Fruit fly (Drosophila melanogaster) whole organism, wandering third instar larva: ENCODE measurements around the gene CG3769.
A peak's percentile ranks its signal among the peaks of the same experiment; 100 is the strongest.

Source experiments
- Abd-B ChIP-seq: fragments of >200 bp; optimal IDR thresholded peaks from 2 replicates; lab custom pipeline; 2017; ENCODE audit warnings: missing biosample characterization, missing genetic modification characterization
- CG32264 ChIP-seq: fragments of 200-800 bp; sonication (Bioruptor generic); optimal IDR thresholded peaks from 2 replicates; lab custom pipeline; 2016; ENCODE audit warnings: missing biosample characterization, missing genetic modification characterization
- CG9705 ChIP-seq: fragments of 200-800 bp; sonication (Bioruptor generic); optimal IDR thresholded peaks from 2 replicates; lab custom pipeline; 2018; ENCODE audit warnings: missing biosample characterization, mild to moderate bottlenecking, missing genetic modification characterization
- Dfd ChIP-seq: fragments of >200 bp; optimal IDR thresholded peaks from 2 replicates; lab custom pipeline; 2017; ENCODE audit warnings: missing biosample characterization, missing genetic modification characterization
- Dif ChIP-seq: fragments of 200-275, 200-300 bp; sonication (Bioruptor generic); optimal IDR thresholded peaks from 2 replicates; lab custom pipeline; 2018; ENCODE audit warnings: missing biosample characterization, missing genetic modification characterization; ENCODE audit not compliant: partially characterized antibody
- HLH106 ChIP-seq: fragments of 200-800 bp; optimal IDR thresholded peaks from 3 replicates; lab custom pipeline; 2019; ENCODE audit warnings: missing biosample characterization, mild to moderate bottlenecking, missing genetic modification characterization, moderate library complexity
- Hnf4 ChIP-seq: fragments of 200-800 bp; sonication (Bioruptor generic); optimal IDR thresholded peaks from 2 replicates; lab custom pipeline; 2016; ENCODE audit warnings: missing biosample characterization, mild to moderate bottlenecking, missing genetic modification characterization
- Hr78 ChIP-seq: fragments of >200 bp; optimal IDR thresholded peaks from 2 replicates; lab custom pipeline; 2017; ENCODE audit warnings: missing biosample characterization, missing genetic modification characterization
- Hr83 ChIP-seq: fragments of 200-300 bp; sonication (Bioruptor generic); optimal IDR thresholded peaks from 2 replicates; lab custom pipeline; 2016; ENCODE audit warnings: missing biosample characterization, mild to moderate bottlenecking, missing genetic modification characterization, moderate library complexity; ENCODE audit not compliant: poor library complexity, severe bottlenecking
- Jra ChIP-seq: sonication (Bioruptor generic); optimal IDR thresholded peaks from 2 replicates; lab custom pipeline; 2016; ENCODE audit warnings: missing biosample characterization, missing genetic modification characterization
- Mio ChIP-seq: sonication (Bioruptor generic); optimal IDR thresholded peaks from 2 replicates; lab custom pipeline; 2016; ENCODE audit warnings: missing biosample characterization, missing genetic modification characterization
- Myc ChIP-seq: fragments of >200 bp; optimal IDR thresholded peaks from 2 replicates; lab custom pipeline; 2017
- N ChIP-seq: fragments of >200 bp; optimal IDR thresholded peaks from 2 replicates; lab custom pipeline; 2018; ENCODE audit warnings: missing biosample characterization, missing external identifiers, missing genetic modification characterization
- OdsH ChIP-seq: fragments of 200-800 bp; sonication (Bioruptor generic); optimal IDR thresholded peaks from 2 replicates; lab custom pipeline; 2016; ENCODE audit warnings: missing biosample characterization, mild to moderate bottlenecking, missing genetic modification characterization
- Rel ChIP-seq, 2 experiments: fragments of 200-800 bp; sonication (Bioruptor generic) in 1 of 2; optimal IDR thresholded peaks; 2 replicates in 1 of 2; 3 replicates in 1 of 2; lab custom pipeline; 2016 to 2019; ENCODE audit warnings: mild to moderate bottlenecking in 2 of 2, missing biosample characterization in 2 of 2, missing genetic modification characterization in 2 of 2, moderate library complexity in 1 of 2
- Sp1 ChIP-seq: fragments of 200-800 bp; sonication (Bioruptor generic); optimal IDR thresholded peaks from 3 replicates; lab custom pipeline; 2019; ENCODE audit warnings: missing biosample characterization, mild to moderate bottlenecking, missing genetic modification characterization, moderate library complexity
- Vsx2 ChIP-seq: fragments of 200-300, 225-300 bp; sonication (Bioruptor generic); optimal IDR thresholded peaks from 2 replicates; lab custom pipeline; 2018; ENCODE audit warnings: missing biosample characterization, missing genetic modification characterization; ENCODE audit not compliant: partially characterized antibody
- br ChIP-seq: fragments of 200-800 bp; sonication (Bioruptor generic); optimal IDR thresholded peaks from 2 replicates; lab custom pipeline; 2016; ENCODE audit warnings: missing biosample characterization, missing genetic modification characterization
- brk ChIP-seq: fragments of 200-800 bp; sonication (Bioruptor generic); optimal IDR thresholded peaks from 2 replicates; lab custom pipeline; 2016; ENCODE audit warnings: missing biosample characterization, mild to moderate bottlenecking, missing genetic modification characterization
- dl ChIP-seq, 2 experiments: fragments of 175-275, 200-275 bp in 1 of 2; fragments of 200-275 bp in 1 of 2; sonication (Bioruptor generic); optimal IDR thresholded peaks; lab custom pipeline; 2018; ENCODE audit warnings: mild to moderate bottlenecking in 2 of 2, missing biosample characterization in 2 of 2, missing genetic modification characterization in 2 of 2, moderate library complexity in 2 of 2; ENCODE audit not compliant: partially characterized antibody in 2 of 2, insufficient read depth in 1 of 2
- dsf ChIP-seq: sonication (Bioruptor generic); optimal IDR thresholded peaks from 2 replicates; lab custom pipeline; 2016; ENCODE audit warnings: missing biosample characterization, missing genetic modification characterization, borderline replicate concordance
- ey ChIP-seq: fragments of 200-800 bp; sonication (Bioruptor generic); optimal IDR thresholded peaks from 2 replicates; lab custom pipeline; 2016; ENCODE audit warnings: missing biosample characterization, missing genetic modification characterization
- fru ChIP-seq: fragments of 200-800 bp; sonication (Bioruptor generic); optimal IDR thresholded peaks from 3 replicates; lab custom pipeline; 2016; ENCODE audit warnings: missing biosample characterization, mild to moderate bottlenecking, missing genetic modification characterization
- h ChIP-seq: fragments of 200-800 bp; sonication (Bioruptor generic); optimal IDR thresholded peaks from 3 replicates; lab custom pipeline; 2016; ENCODE audit warnings: missing biosample characterization, mild to moderate bottlenecking, missing genetic modification characterization
- jim ChIP-seq: fragments of 175-275, 200-325 bp; sonication (Bioruptor generic); optimal IDR thresholded peaks from 2 replicates; lab custom pipeline; 2016; ENCODE audit warnings: missing biosample characterization, mild to moderate bottlenecking, missing genetic modification characterization
- lola ChIP-seq: fragments of >200 bp; optimal IDR thresholded peaks from 2 replicates; lab custom pipeline; 2017; ENCODE audit warnings: missing biosample characterization, missing genetic modification characterization
- pan ChIP-seq: fragments of >200 bp; optimal IDR thresholded peaks from 2 replicates; lab custom pipeline; 2017
- psq ChIP-seq: fragments of 200-800 bp; sonication (Bioruptor generic); optimal IDR thresholded peaks from 3 replicates; lab custom pipeline; 2017; ENCODE audit warnings: missing biosample characterization, mild to moderate bottlenecking, missing genetic modification characterization, moderate library complexity
- rgr ChIP-seq: fragments of 200-800 bp; sonication (Bioruptor generic); optimal IDR thresholded peaks from 3 replicates; lab custom pipeline; 2016; ENCODE audit warnings: missing biosample characterization, mild to moderate bottlenecking, missing genetic modification characterization

Gene CG3769

DNA sequence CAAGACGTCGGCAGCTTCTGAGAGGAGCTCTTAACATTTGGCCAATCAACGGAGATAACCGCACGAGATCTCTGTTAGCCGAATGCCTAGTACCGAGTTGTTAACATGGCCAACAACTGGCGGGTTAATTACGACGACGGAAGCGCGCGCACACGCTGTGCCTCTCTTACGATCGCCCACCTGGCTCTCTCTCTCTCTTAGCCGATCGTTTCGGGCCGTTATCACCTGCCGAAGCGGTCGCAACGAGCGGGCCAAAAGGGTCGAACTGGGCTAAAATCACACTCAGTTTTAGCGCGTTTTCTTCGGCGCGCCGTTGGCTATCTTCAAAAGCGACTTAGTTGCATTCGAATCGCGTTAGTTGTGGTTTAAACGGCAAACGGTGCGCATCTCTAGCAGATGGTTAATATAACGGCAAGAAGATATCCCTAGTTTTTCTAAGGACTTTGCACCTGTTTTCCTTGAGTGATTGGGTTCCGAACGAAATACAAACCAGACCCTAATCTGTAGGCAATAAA lies 18.9 kb upstream of the CG3769 start, which contains the start of gene Mco1:
Gene Mco1 (plus strand): TSS at position 345 of the 515 bp plus-strand sequence.
- no peak for TF ChIP-seq br (GFP tag; lab: Kevin White, UChicago)
- peak in 1 of 2 experiments; percentile 30 for TF ChIP-seq dl (GFP tag; optimal IDR thresholded peaks at IDR 0.05; lab: Kevin White, UChicago; ENCODE audit: insufficient read depth in 1 of 2, partially characterized antibody in 2 of 2)
- no peak for TF ChIP-seq N
- TF ChIP-seq Abd-B (GFP tag; lab: Kevin White, UChicago), result no peak
- no peak for TF ChIP-seq ey (GFP tag; lab: Kevin White, UChicago)
- TF ChIP-seq Hnf4 (GFP tag; lab: Kevin White, UChicago), result no peak
- TF ChIP-seq h (GFP tag; lab: Kevin White, UChicago), result no peak
- no peak for TF ChIP-seq pan (lab: Kevin White, UChicago)
- no peak for TF ChIP-seq Dfd
- TF ChIP-seq jim (GFP tag; lab: Kevin White, UChicago), result no peak
- no peak for TF ChIP-seq Myc
- TF ChIP-seq Dif, result peak; percentile 45
- no peak for TF ChIP-seq CG9705 (GFP tag; lab: Kevin White, UChicago)
- no peak for TF ChIP-seq Hr78 (GFP tag; lab: Kevin White, UChicago)

DNA sequence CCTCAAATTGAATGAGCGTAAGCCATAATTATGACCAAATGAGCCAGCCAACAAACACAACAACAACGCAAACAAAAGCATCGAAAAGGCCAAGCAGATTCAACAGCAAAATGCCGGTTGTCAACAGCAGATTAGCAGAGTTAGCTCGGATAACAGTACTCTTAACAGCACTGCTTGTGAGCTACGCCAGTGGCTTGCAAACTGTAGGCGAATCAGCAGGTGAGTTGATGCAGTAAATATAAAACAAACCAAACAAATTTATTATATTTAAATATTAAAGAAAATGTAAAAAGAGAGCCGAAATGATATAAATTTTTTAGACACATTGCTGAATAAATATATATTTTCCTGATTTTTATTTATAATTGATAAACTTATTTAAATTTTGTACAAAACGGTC lies 14.5 kb upstream of the CG3769 start:
- TF ChIP-seq Myc (no peak), Hnf4 (GFP tag; lab: Kevin White, UChicago) (no peak), Hr83 (GFP tag; lab: Kevin White, UChicago) (no peak), Jra (GFP tag; lab: Kevin White, UChicago) (no peak), h (GFP tag; lab: Kevin White, UChicago) (no peak)

DNA sequence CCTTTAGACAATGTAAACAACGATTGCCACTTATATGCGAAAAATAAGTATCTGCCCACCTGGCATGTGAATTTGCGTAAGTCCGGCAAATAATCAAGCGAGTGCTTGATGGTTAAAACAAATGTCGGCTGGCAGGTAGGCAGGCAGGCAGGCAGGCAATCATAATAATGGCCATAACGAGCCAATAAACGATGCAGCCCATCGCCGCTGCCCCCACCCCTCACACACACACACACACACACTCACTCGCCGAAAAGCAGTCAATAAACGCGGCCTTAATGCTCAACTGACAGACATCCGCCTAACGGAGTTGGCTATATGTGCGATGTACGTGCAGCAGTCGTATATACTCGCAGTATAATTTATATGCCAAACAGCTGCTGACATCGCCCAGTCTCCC lies 13.9 kb upstream of the CG3769 start:
- TF ChIP-seq lola (GFP tag; lab: Kevin White, UChicago), result no peak
- TF ChIP-seq Hnf4 (GFP tag; lab: Kevin White, UChicago), result no peak
- TF ChIP-seq Vsx2, result no peak
- TF ChIP-seq N, result no peak
- no peak for TF ChIP-seq fru (GFP tag; lab: Kevin White, UChicago)
- no peak for TF ChIP-seq CG32264 (GFP tag; lab: Kevin White, UChicago)
- no peak for TF ChIP-seq HLH106 (tag; lab: Kevin White, UChicago)
- no peak for TF ChIP-seq dsf (GFP tag; lab: Kevin White, UChicago)
- TF ChIP-seq CG9705 (GFP tag; lab: Kevin White, UChicago), result no peak
- TF ChIP-seq Jra (GFP tag; lab: Kevin White, UChicago), result no peak
- TF ChIP-seq pan (lab: Kevin White, UChicago), result no peak
- no peak for TF ChIP-seq Hr83 (GFP tag; lab: Kevin White, UChicago)

dm6 chr2L:9424193-9424592 lies 11.0 kb upstream of the CG3769 start:
- TF ChIP-seq psq (GFP tag; lab: Kevin White, UChicago), result no peak
- no peak for TF ChIP-seq Rel (GFP tag; optimal IDR thresholded peaks at IDR 0.05; lab: Kevin White, UChicago)
- TF ChIP-seq Rel (tag; optimal IDR thresholded peaks at IDR 0.05; lab: Kevin White, UChicago), result no peak
- no peak for TF ChIP-seq N
- TF ChIP-seq rgr (GFP tag; lab: Kevin White, UChicago), result no peak
- TF ChIP-seq Myc, result no peak
- no peak for TF ChIP-seq dsf (GFP tag; lab: Kevin White, UChicago)
- no peak for TF ChIP-seq br (GFP tag; lab: Kevin White, UChicago)
- TF ChIP-seq Hr78 (GFP tag; lab: Kevin White, UChicago), result no peak
- no peak for TF ChIP-seq h (GFP tag; lab: Kevin White, UChicago)
- TF ChIP-seq OdsH, result no peak
- TF ChIP-seq Mio (GFP tag; lab: Kevin White, UChicago), result no peak
- no peak for TF ChIP-seq Hnf4 (GFP tag; lab: Kevin White, UChicago)
- no peak for TF ChIP-seq brk (GFP tag; lab: Kevin White, UChicago)
- TF ChIP-seq, all 38 proteins: peak for 0

DNA sequence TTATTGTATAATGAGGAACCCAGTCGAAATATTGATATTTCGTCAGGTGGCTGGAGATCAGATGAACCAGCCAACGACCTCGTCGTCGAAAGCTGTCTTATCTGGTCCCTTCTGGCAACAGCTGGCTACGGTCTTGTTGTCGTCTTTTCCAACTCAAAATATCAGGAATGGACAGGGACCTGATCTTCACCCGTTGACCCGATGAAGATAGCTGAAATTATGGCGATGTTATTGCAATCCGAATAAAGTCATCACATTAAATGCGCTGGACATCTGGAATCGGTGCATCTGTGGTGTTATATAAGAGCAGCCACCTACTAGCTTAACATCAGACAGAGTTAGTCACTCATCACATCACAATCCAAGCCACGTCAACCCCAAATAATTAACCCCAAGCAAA lies 8.7 kb upstream of the CG3769 start, which contains the start of gene Fbp2:
Gene Fbp2 (plus strand): TSS at position 251 of the 400 bp plus-strand sequence.
- TF ChIP-seq dsf (GFP tag; lab: Kevin White, UChicago), result no peak
- TF ChIP-seq Sp1, result no peak
- TF ChIP-seq lola (GFP tag; lab: Kevin White, UChicago), result no peak
- TF ChIP-seq Vsx2, result no peak
- no peak for TF ChIP-seq brk (GFP tag; lab: Kevin White, UChicago)
- TF ChIP-seq Dif, result no peak
